Fruit fly (Drosophila melanogaster): Measurements from ENCODE around the gene CG12523.

CG12523 gene

dm6 chr3L:10752588-10753057, 48.4 kb upstream of the CG12523 start (continued):
- peak; percentile 85 for TF ChIP-seq CG43689 (GFP tag; IDR thresholded peaks at IDR 0.05)
- peak; percentile 72 for TF ChIP-seq Gug (GFP tag; IDR thresholded peaks at IDR 0.05)
- TF ChIP-seq run (tag; optimal IDR thresholded peaks at IDR 0.05), result peak; percentile 95
- peak; percentile 97 for TF ChIP-seq Ptx1 (GFP tag; IDR thresholded peaks at IDR 0.05)
- TF ChIP-seq CG11504 (tag; optimal IDR thresholded peaks at IDR 0.05), result peak; percentile 98
- peak; percentile 69 to 76 for TF ChIP-seq Pdp1 (GFP tag; optimal IDR thresholded peaks at IDR 0.05)
- peak; percentile 87 for TF ChIP-seq Poxn (GFP tag; IDR thresholded peaks at IDR 0.05)
- TF ChIP-seq CG10565 (GFP tag; optimal IDR thresholded peaks at IDR 0.05), result peak; percentile 16
- TF ChIP-seq CG10366 (GFP tag; IDR thresholded peaks at IDR 0.05), result peak; percentile 91
- no peak for TF ChIP-seq gfzf (GFP tag; optimal IDR thresholded peaks at IDR 0.05)
- peak; percentile 30; the same call in 1 of the 3 replicates for TF ChIP-seq CG2199 (GFP tag; IDR thresholded peaks at IDR 0.05)
- no peak for TF ChIP-seq CG9797 (GFP tag; optimal IDR thresholded peaks at IDR 0.05)
- no peak for TF ChIP-seq CG14860 (GFP tag; IDR thresholded peaks at IDR 0.05; ENCODE audit: partially characterized antibody)
- TF ChIP-seq Bdp1 (GFP tag; optimal IDR thresholded peaks at IDR 0.05), result peak; percentile 44
- TF ChIP-seq rib (GFP tag; IDR thresholded peaks at IDR 0.05), result peak; percentile 92
- peak; percentile 32 for TF ChIP-seq CG4282 (GFP tag; optimal IDR thresholded peaks at IDR 0.05)
- peak; percentile 96 for TF ChIP-seq BtbVII (GFP tag; optimal IDR thresholded peaks at IDR 0.05)
- TF ChIP-seq gem (tag; optimal IDR thresholded peaks at IDR 0.05), result peak; percentile 99
- peak; percentile 91 for TF ChIP-seq Oaz (GFP tag; IDR thresholded peaks at IDR 0.05)
- peak; percentile 94 for TF ChIP-seq Blimp-1 (GFP tag; optimal IDR thresholded peaks at IDR 0.05)
- TF ChIP-seq ham (GFP tag; IDR thresholded peaks at IDR 0.05), result peak; percentile 87
- peak; percentile 63 for TF ChIP-seq zf30C (GFP tag; optimal IDR thresholded peaks at IDR 0.05)
- TF ChIP-seq CG9437 (GFP tag; optimal IDR thresholded peaks at IDR 0.05), result peak; percentile 95
- peak; percentile 35 for TF ChIP-seq Ets97D (GFP tag; optimal IDR thresholded peaks at IDR 0.05)
- TF ChIP-seq abd-A (tag; optimal IDR thresholded peaks at IDR 0.05), result peak; percentile 73
- TF ChIP-seq wor (GFP tag; IDR thresholded peaks at IDR 0.05), result peak; percentile 91
- TF ChIP-seq CG5245 (GFP tag; optimal IDR thresholded peaks at IDR 0.05), result peak; percentile 87
- TF ChIP-seq fd96Cb (tag; optimal IDR thresholded peaks at IDR 0.05), result peak; percentile 96
- TF ChIP-seq Taf1 (GFP tag; IDR thresholded peaks at IDR 0.05), result peak; percentile 86
- TF ChIP-seq CG2875 (GFP tag; optimal IDR thresholded peaks at IDR 0.05), result peak; percentile 91
- TF ChIP-seq peb (GFP tag; IDR thresholded peaks at IDR 0.05), result peak; percentile 76
- no peak for TF ChIP-seq CG13287 (GFP tag; IDR thresholded peaks at IDR 0.05; ENCODE audit: partially characterized antibody)
- TF ChIP-seq CG17912 (GFP tag; optimal IDR thresholded peaks at IDR 0.05), result peak; percentile 24
- peak; percentile 98 for TF ChIP-seq CG9727 (GFP tag; optimal IDR thresholded peaks at IDR 0.05)
- peak; percentile 90 for TF ChIP-seq CG4328 (GFP tag; optimal IDR thresholded peaks at IDR 0.05)
- TF ChIP-seq CG10209 (GFP tag; optimal IDR thresholded peaks at IDR 0.05), result peak; percentile 97
- no peak for TF ChIP-seq NK7.1 (GFP tag; optimal IDR thresholded peaks at IDR 0.05)
- peak; percentile 94 for TF ChIP-seq ranshi (GFP tag; IDR thresholded peaks at IDR 0.05)
- TF ChIP-seq cwo (GFP tag; optimal IDR thresholded peaks at IDR 0.05), result peak; percentile 95
- peak; percentile 87 for TF ChIP-seq CG12219 (GFP tag; optimal IDR thresholded peaks at IDR 0.05)
- peak; percentile 55 for TF ChIP-seq CTCF (GFP tag; optimal IDR thresholded peaks at IDR 0.05)
- peak; percentile 78 for TF ChIP-seq CG7987 (GFP tag; optimal IDR thresholded peaks at IDR 0.05)
- peak; percentile 93 for TF ChIP-seq CG16815 (GFP tag; optimal IDR thresholded peaks at IDR 0.05)
- TF ChIP-seq CG15011 (GFP tag; optimal IDR thresholded peaks at IDR 0.05), result peak; percentile 96
- peak; percentile 96 for TF ChIP-seq CG7372 (GFP tag; IDR thresholded peaks at IDR 0.05)
- TF ChIP-seq CG18764 (GFP tag; optimal IDR thresholded peaks at IDR 0.05), result peak; percentile 91
- TF ChIP-seq CG15696 (tag; optimal IDR thresholded peaks at IDR 0.05), result peak; percentile 80
- TF ChIP-seq wdn (GFP tag; IDR thresholded peaks at IDR 0.05), result peak; percentile 93
- no peak for TF ChIP-seq Atf-2 (GFP tag; optimal IDR thresholded peaks at IDR 0.05)
- TF ChIP-seq CG6765 (GFP tag; optimal IDR thresholded peaks at IDR 0.05), result peak; percentile 96
- TF ChIP-seq Drgx (GFP tag; IDR thresholded peaks at IDR 0.05), result peak; percentile 95
